Worm (Caenorhabditis elegans): Measurements from ENCODE around the gene smim-14.

- peak; percentile 14 to 23 for TF ChIP-seq efl-1 (optimal IDR thresholded peaks at IDR 0.05)
- peak; percentile 14 to 91 for TF ChIP-seq efl-1 (GFP tag; optimal IDR thresholded peaks at IDR 0.05 in 1 of 2)
- TF ChIP-seq pqm-1 (tag; optimal IDR thresholded peaks at IDR 0.05): no peak
- TF ChIP-seq nhr-11 (tag; optimal IDR thresholded peaks at IDR 0.05): no peak
- TF ChIP-seq nhr-76 (tag; optimal IDR thresholded peaks at IDR 0.05): no peak
- TF ChIP-seq lin-39 (tag; optimal IDR thresholded peaks at IDR 0.05): no peak
- peak in 1 of 2 experiments; percentile 86 for TF ChIP-seq ztf-11 (tag; optimal IDR thresholded peaks at IDR 0.05)
- no peak for TF ChIP-seq fkh-10 (GFP tag; optimal IDR thresholded peaks at IDR 0.05)
- no peak for TF ChIP-seq mep-1 (tag; optimal IDR thresholded peaks at IDR 0.05)
- no peak for TF ChIP-seq unc-62 (GFP tag; optimal IDR thresholded peaks at IDR 0.05)
- no peak for TF ChIP-seq snpc-4 (tag; optimal IDR thresholded peaks at IDR 0.05)
- TF ChIP-seq unc-130 (tag; optimal IDR thresholded peaks at IDR 0.05): no peak
These were observed 6.7 kb upstream of the smim-14 start for ce11 chrIII:3476245-3476644.
